Worm (Caenorhabditis elegans): ENCODE measurements around the gene mdt-4.

mdt-4 gene

ce11 chrII:4942397-4942796 is 1.4 kb downstream of the mdt-4 start (continued):
- TF ChIP-seq aptf-3 (GFP tag; IDR thresholded peaks at IDR 0.05) (peak; percentile 85; the same call in 1 of the 2 replicates), xnd-1 (tag; optimal IDR thresholded peaks at IDR 0.05) (no peak), Y53G8AR.9 (GFP tag; conservative IDR thresholded peaks at IDR 0.05) (peak; percentile 81), hlh-26 (GFP tag; conservative IDR thresholded peaks at IDR 0.05) (no peak), ztf-25 (GFP tag; IDR thresholded peaks at IDR 0.05) (no peak), B0019.2 (GFP tag; conservative IDR thresholded peaks at IDR 0.05) (no peak), mes-4 (tag; optimal IDR thresholded peaks at IDR 0.05) (peak; percentile 76), dox-1 (GFP tag; IDR thresholded peaks at IDR 0.05) (peak; percentile 64), atf-7 (tag; optimal IDR thresholded peaks at IDR 0.05) (no peak), aptf-2 (GFP tag; conservative IDR thresholded peaks at IDR 0.05) (no peak), nfya-2 (GFP tag; IDR thresholded peaks at IDR 0.05) (no peak), sea-2 (GFP tag; IDR thresholded peaks at IDR 0.05) (no peak), rcor-1 (GFP tag; IDR thresholded peaks at IDR 0.05) (peak; percentile 56; the same call in 1 of the 2 replicates), snpc-3.4 (tag; optimal IDR thresholded peaks at IDR 0.05) (no peak), madf-8 (GFP tag; conservative IDR thresholded peaks at IDR 0.05) (no peak), attf-6 (GFP tag; IDR thresholded peaks at IDR 0.05) (no peak), cebp-1 (GFP tag; IDR thresholded peaks at IDR 0.05) (no peak), cebp-1 (tag; optimal IDR thresholded peaks at IDR 0.05) (peak; percentile 60), lin-54 (GFP tag; optimal IDR thresholded peaks at IDR 0.05) (peak; percentile 66), hmg-1.2 (GFP tag; IDR thresholded peaks at IDR 0.05) (peak; percentile 59), F22D6.2 (tag; optimal IDR thresholded peaks at IDR 0.05) (peak; percentile 46), C06A6.2 (GFP tag; conservative IDR thresholded peaks at IDR 0.05) (no peak; the same call in 1 of the 2 replicates), B0336.3 (GFP tag; IDR thresholded peaks at IDR 0.05) (peak; percentile 60), sptf-2 (GFP tag; optimal IDR thresholded peaks at IDR 0.05) (no peak), lir-1 (GFP tag; conservative IDR thresholded peaks at IDR 0.05) (no peak), nhr-179 (tag; optimal IDR thresholded peaks at IDR 0.05) (no peak), ztf-26 (tag; optimal IDR thresholded peaks at IDR 0.05) (peak; percentile 85), Y53F4B.3 (GFP tag; IDR thresholded peaks at IDR 0.05) (peak; percentile 38; the same call in 1 of the 2 replicates), tbp1 (GFP tag; optimal IDR thresholded peaks at IDR 0.05) (peak; percentile 91), ama-1 (optimal IDR thresholded peaks at IDR 0.05) (peak; percentile 83), ama-1 (GFP tag; optimal IDR thresholded peaks at IDR 0.05) (peak; percentile 31 to 54), ekl-4 (GFP tag; IDR thresholded peaks at IDR 0.05) (peak; percentile 59; the same call in 1 of the 2 replicates), snpc-1.3 (tag; optimal IDR thresholded peaks at IDR 0.05; ENCODE audit: insufficient read depth) (peak; percentile 42), mxl-1 (tag; optimal IDR thresholded peaks at IDR 0.05) (no peak), attf-5 (GFP tag; optimal IDR thresholded peaks at IDR 0.05) (peak; percentile 51), D2030.7 (GFP tag; IDR thresholded peaks at IDR 0.05) (peak; percentile 47; the same call in 1 of the 2 replicates), pbrm-1 (GFP tag; IDR thresholded peaks at IDR 0.05) (0 out of 2 replicates have a peak, but pooled peaks have one; percentile 46), tlf-1 (GFP tag; optimal IDR thresholded peaks at IDR 0.05) (no peak), lsl-1 (GFP tag; optimal IDR thresholded peaks at IDR 0.05) (peak; percentile 48), F23B12.7 (tag; optimal IDR thresholded peaks at IDR 0.05; ENCODE audit: insufficient read depth) (peak; percentile 38), ceh-100 (GFP tag; IDR thresholded peaks at IDR 0.05) (peak; percentile 33; the same call in 1 of the 2 replicates), repo-1 (tag; optimal IDR thresholded peaks at IDR 0.05) (peak; percentile 89), C17E4.6 (GFP tag; IDR thresholded peaks at IDR 0.05) (no peak), F49E8.2 (tag; optimal IDR thresholded peaks at IDR 0.05; ENCODE audit: insufficient read depth) (peak; percentile 46), bed-1 (GFP tag; IDR thresholded peaks at IDR 0.05) (0 out of 2 replicates have a peak, but pooled peaks have one; percentile 38), sdz-38 (tag; optimal IDR thresholded peaks at IDR 0.05) (no peak), mcd-1 (GFP tag; IDR thresholded peaks at IDR 0.05) (peak; percentile 65), F33H1.4 (GFP tag; IDR thresholded peaks at IDR 0.05) (0 out of 2 replicates have a peak, but pooled peaks have one; percentile 19), Y56A3A.18 (GFP tag; IDR thresholded peaks at IDR 0.05) (peak; percentile 66; the same call in 1 of the 2 replicates)
